Worm (Caenorhabditis elegans) whole organism, L4/young adult: ENCODE data around the gene K01A2.5.

Experiments used
- dao-5 ChIP-seq: sonication (generic microtip); optimal IDR thresholded peaks from 2 replicates; lab custom pipeline; 2016; ENCODE audit warnings: missing genotype, missing genetic modification characterization, moderate library complexity, missing compliant biosample characterization
- him-1 ChIP-seq: sonication (generic microtip); optimal IDR thresholded peaks from 2 replicates; lab custom pipeline; 2016; ENCODE audit warnings: missing genotype, missing genetic modification reagents, missing genetic modification characterization, missing compliant biosample characterization

DNA sequence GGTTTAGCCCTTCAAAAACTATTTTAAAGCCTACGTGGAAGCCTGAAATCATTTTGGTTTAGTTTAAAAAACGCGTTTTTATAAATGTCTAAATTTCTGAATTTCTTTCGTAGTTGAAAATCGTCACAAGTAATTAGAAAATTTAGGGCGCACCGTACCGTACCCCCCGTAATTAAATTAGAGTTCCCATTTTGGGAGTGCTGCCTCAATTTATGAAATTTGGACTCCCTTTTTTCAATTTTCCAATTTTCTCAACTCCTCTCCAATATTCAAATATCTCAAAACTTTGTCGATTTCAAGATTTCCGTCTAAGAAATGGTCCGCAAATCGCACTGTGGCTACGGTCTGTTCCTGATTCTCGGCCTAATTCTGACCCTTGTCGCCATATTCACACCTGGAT lies 39.2 kb downstream of the K01A2.5 start, which contains the start of gene clc-31:
- TF ChIP-seq him-1 (tag; lab: Kevin White, UChicago) (no peak), dao-5 (no peak)
